Worm (Caenorhabditis elegans) whole organism, early embryonic: ENCODE data around the gene mrpl-53.
A peak's percentile ranks its signal among the peaks of the same experiment; 100 is the strongest.

Experiments used
- B0310.2 ChIP-seq: sonication (generic microtip); optimal IDR thresholded peaks from 2 replicates; lab custom pipeline; 2016; ENCODE audit warnings: mild to moderate bottlenecking, missing genetic modification characterization, missing compliant biosample characterization
- F13C5.2 ChIP-seq: sonication (generic microtip); optimal IDR thresholded peaks from 2 replicates; lab custom pipeline; 2017; ENCODE audit warnings: mild to moderate bottlenecking, missing genetic modification characterization, inconsistent platforms, missing compliant biosample characterization
- aly-1 ChIP-seq: sonication (generic microtip); optimal IDR thresholded peaks from 2 replicates; lab custom pipeline; 2016; ENCODE audit warnings: missing genetic modification characterization, missing compliant biosample characterization
- ama-1 ChIP-seq: fragments of 150-350 bp; optimal IDR thresholded peaks from 2 replicates; lab custom pipeline; 2014
- ceh-13 ChIP-seq: fragments of 200-800 bp; sonication (Bioruptor generic); optimal IDR thresholded peaks from 2 replicates; lab custom pipeline; 2018; ENCODE audit warnings: mild to moderate bottlenecking, missing genetic modification characterization, missing compliant biosample characterization
- ceh-36 ChIP-seq: sonication (generic microtip); optimal IDR thresholded peaks from 2 replicates; lab custom pipeline; 2016; ENCODE audit warnings: missing genetic modification characterization, inconsistent platforms, missing compliant biosample characterization
- ets-7 ChIP-seq: sonication (generic microtip); optimal IDR thresholded peaks from 2 replicates; lab custom pipeline; 2016; ENCODE audit warnings: missing genotype, missing genetic modification characterization, missing compliant biosample characterization
- flt-1 ChIP-seq: fragments of 200-800 bp; sonication (Bioruptor generic); IDR thresholded peaks from 2 replicates; pipeline ENCODE4 v1.3.6; 2022; ENCODE audit warnings: missing genetic modification characterization, missing compliant biosample characterization
- hmbx-1 ChIP-seq: sonication (generic microtip); optimal IDR thresholded peaks from 2 replicates; lab custom pipeline; 2016; ENCODE audit warnings: mild to moderate bottlenecking, missing genetic modification characterization, missing compliant biosample characterization
- hmg-4 ChIP-seq: fragments of 200-800 bp; sonication (Bioruptor generic); optimal IDR thresholded peaks from 2 replicates; lab custom pipeline; 2018; ENCODE audit warnings: mild to moderate bottlenecking, missing genetic modification characterization, missing compliant biosample characterization
- hnd-1 ChIP-seq: sonication (generic microtip); optimal IDR thresholded peaks from 2 replicates; lab custom pipeline; 2016; ENCODE audit warnings: missing genetic modification characterization, missing compliant biosample characterization
- pes-1 ChIP-seq: fragments of 200-800 bp; sonication (Bioruptor generic); IDR thresholded peaks from 2 replicates; pipeline ENCODE4 v1.3.6; 2022; ENCODE audit warnings: missing genetic modification reagents, missing genetic modification characterization, missing compliant biosample characterization
- scrt-1 ChIP-seq: fragments of 200-800 bp; sonication (Bioruptor generic); IDR thresholded peaks from 2 replicates; pipeline ENCODE4 v1.3.6; 2022; ENCODE audit warnings: missing genetic modification characterization, missing compliant biosample characterization
- sea-1 ChIP-seq: fragments of 200-800 bp; sonication (Bioruptor generic); conservative IDR thresholded peaks from 2 replicates; pipeline ENCODE4 v1.3.6; 2022; ENCODE audit warnings: missing genetic modification characterization, missing compliant biosample characterization
- tbx-11 ChIP-seq: fragments of 200-800 bp; sonication (Bioruptor generic); IDR thresholded peaks from 2 replicates; pipeline ENCODE4 v1.3.6; 2022; ENCODE audit warnings: missing genetic modification characterization, missing compliant biosample characterization
- tbx-37 ChIP-seq: fragments of 200-800 bp; sonication (Bioruptor generic); conservative IDR thresholded peaks from 2 replicates; pipeline ENCODE4 v1.3.6; 2022; ENCODE audit warnings: missing genetic modification reagents, missing genetic modification characterization, missing compliant biosample characterization
- tra-4 ChIP-seq: sonication (generic microtip); optimal IDR thresholded peaks from 2 replicates; lab custom pipeline; 2017; ENCODE audit warnings: missing genetic modification characterization, missing compliant biosample characterization

The mrpl-53 gene

ce11 chrII:9621913-9622348 is 24.5 kb downstream of the mrpl-53 start:
- TF ChIP-seq hnd-1 (tag; lab: Kevin White, UChicago) = no peak

- no peak for TF ChIP-seq scrt-1 (GFP tag; lab: Robert Waterston, UW)
- TF ChIP-seq flt-1 (GFP tag; lab: Robert Waterston, UW) = no peak
- TF ChIP-seq hnd-1 (tag; lab: Kevin White, UChicago) = no peak
- no peak for TF ChIP-seq tbx-11 (GFP tag; lab: Robert Waterston, UW)
- no peak for TF ChIP-seq ceh-13 (GFP tag; lab: Kevin White, UChicago)
- TF ChIP-seq aly-1 (tag; lab: Kevin White, UChicago) = no peak
- TF ChIP-seq F13C5.2 = no peak
- no peak for TF ChIP-seq B0310.2
- no peak for TF ChIP-seq tbx-37 (GFP tag; lab: Robert Waterston, UW)
- TF ChIP-seq sea-1 (GFP tag; lab: Robert Waterston, UW) = no peak
- no peak for TF ChIP-seq hmg-4 (GFP tag; lab: Kevin White, UChicago)
- no peak for TF ChIP-seq ceh-36
- no peak for TF ChIP-seq tra-4 (tag; lab: Kevin White, UChicago)
- no peak for TF ChIP-seq pes-1 (GFP tag; lab: Robert Waterston, UW)
- no peak for TF ChIP-seq ets-7
- TF ChIP-seq hmbx-1 (tag; lab: Kevin White, UChicago) = no peak
- TF ChIP-seq ama-1 = no peak
These were observed 26.8 kb downstream of the mrpl-53 start, which contains the start of the genes dnj-20 and ZK1307.8 for ce11 chrII:9624110-9624695. Gene dnj-20, minus strand, starts transcription at chrII:9624176. Gene ZK1307.8, plus strand, starts transcription at chrII:9624613.

ce11 chrII:9625930-9626329 is 28.5 kb downstream of the mrpl-53 start:
- no peak for TF ChIP-seq tbx-37 (GFP tag; lab: Robert Waterston, UW)
- TF ChIP-seq F13C5.2 = no peak
- TF ChIP-seq tra-4 (tag; lab: Kevin White, UChicago) = no peak
- no peak for TF ChIP-seq ets-7
- no peak for TF ChIP-seq B0310.2
- no peak for TF ChIP-seq scrt-1 (GFP tag; lab: Robert Waterston, UW)
- TF ChIP-seq pes-1 (GFP tag; lab: Robert Waterston, UW) = no peak
- no peak for TF ChIP-seq flt-1 (GFP tag; lab: Robert Waterston, UW)
- no peak for TF ChIP-seq hnd-1 (tag; lab: Kevin White, UChicago)

ce11 chrII:9636300-9636699 is 38.9 kb downstream of the mrpl-53 start, which contains the start of gene ZK1307.7:
Gene ZK1307.7, plus strand, starts transcription at chrII:9636600.
- TF ChIP-seq hmbx-1 (tag; lab: Kevin White, UChicago) (no peak), flt-1 (GFP tag; lab: Robert Waterston, UW) (no peak), scrt-1 (GFP tag; lab: Robert Waterston, UW) (no peak), hnd-1 (tag; lab: Kevin White, UChicago) (no peak), ama-1 (no peak), pes-1 (GFP tag; lab: Robert Waterston, UW) (no peak), ets-7 (no peak), hmg-4 (GFP tag; lab: Kevin White, UChicago) (no peak), tbx-37 (GFP tag; lab: Robert Waterston, UW) (no peak), B0310.2 (no peak), tra-4 (tag; lab: Kevin White, UChicago) (no peak), ceh-13 (GFP tag; lab: Kevin White, UChicago) (no peak), F13C5.2 (no peak), sea-1 (GFP tag; lab: Robert Waterston, UW) (no peak)

- 0 out of 2 replicates have a peak, but pooled peaks have one; percentile 16 for TF ChIP-seq flt-1 (GFP tag; lab: Robert Waterston, UW)
- TF ChIP-seq F13C5.2 = no peak
- no peak for TF ChIP-seq scrt-1 (GFP tag; lab: Robert Waterston, UW)
- TF ChIP-seq tbx-37 (GFP tag; lab: Robert Waterston, UW) = 0 out of 2 replicates have a peak, but pooled peaks have one; percentile 10
- no peak for TF ChIP-seq sea-1 (GFP tag; lab: Robert Waterston, UW)
These were observed 47.0 kb downstream of the mrpl-53 start, which contains the start of gene fzr-1 for ce11 chrII:9644438-9644837. Gene fzr-1, minus strand, starts transcription at chrII:9644466.

- no peak for TF ChIP-seq ceh-36
- no peak for TF ChIP-seq ceh-13 (GFP tag; lab: Kevin White, UChicago)
These were observed 47.7 kb downstream of the mrpl-53 start for ce11 chrII:9644940-9645634.

- TF ChIP-seq hmbx-1 (tag; lab: Kevin White, UChicago) = no peak
- peak; percentile 7 for TF ChIP-seq ets-7
- TF ChIP-seq hmg-4 (GFP tag; lab: Kevin White, UChicago) = peak; percentile 77
- TF ChIP-seq B0310.2 = no peak
- no peak for TF ChIP-seq hnd-1 (tag; lab: Kevin White, UChicago)
- no peak for TF ChIP-seq tra-4 (tag; lab: Kevin White, UChicago)
- TF ChIP-seq ama-1 = no peak
- TF ChIP-seq aly-1 (tag; lab: Kevin White, UChicago) = no peak
- no peak for TF ChIP-seq tbx-37 (GFP tag; lab: Robert Waterston, UW)
- TF ChIP-seq F13C5.2 = peak; percentile 42
- no peak for TF ChIP-seq ceh-36
- no peak for TF ChIP-seq scrt-1 (GFP tag; lab: Robert Waterston, UW)
- no peak for TF ChIP-seq flt-1 (GFP tag; lab: Robert Waterston, UW)
- peak; percentile 4 for TF ChIP-seq ceh-13 (GFP tag; lab: Kevin White, UChicago)
- no peak for TF ChIP-seq pes-1 (GFP tag; lab: Robert Waterston, UW)
- TF ChIP-seq sea-1 (GFP tag; lab: Robert Waterston, UW) = 0 out of 2 replicates have a peak, but pooled peaks have one; percentile 33
These were observed 48.7 kb downstream of the mrpl-53 start for ce11 chrII:9646122-9646555.
